Worm (Caenorhabditis elegans): Measurements from ENCODE around the gene K08E5.5.

ce11 chrIII:10202391-10202790 lies 42.1 kb upstream of the K08E5.5 start:
- TF ChIP-seq ama-1 (optimal IDR thresholded peaks at IDR 0.05) (no peak), elt-3 (tag; optimal IDR thresholded peaks at IDR 0.05) (no peak), lin-39 (tag; optimal IDR thresholded peaks at IDR 0.05) (no peak), snpc-4 (tag; optimal IDR thresholded peaks at IDR 0.05) (no peak), ZK546.5 (tag; optimal IDR thresholded peaks at IDR 0.05) (no peak), nhr-77 (tag; optimal IDR thresholded peaks at IDR 0.05) (no peak), mdl-1 (tag; optimal IDR thresholded peaks at IDR 0.05) (no peak), lsy-2 (tag; optimal IDR thresholded peaks at IDR 0.05) (no peak), ztf-11 (tag; optimal IDR thresholded peaks at IDR 0.05) (no peak), aly-2 (tag; optimal IDR thresholded peaks at IDR 0.05) (no peak), unc-39 (tag; optimal IDR thresholded peaks at IDR 0.05) (no peak)

Measured in whole organism, L2 larva.